Worm (Caenorhabditis elegans): ENCODE data around the gene C06E4.3.

C06E4.3 gene

DNA sequence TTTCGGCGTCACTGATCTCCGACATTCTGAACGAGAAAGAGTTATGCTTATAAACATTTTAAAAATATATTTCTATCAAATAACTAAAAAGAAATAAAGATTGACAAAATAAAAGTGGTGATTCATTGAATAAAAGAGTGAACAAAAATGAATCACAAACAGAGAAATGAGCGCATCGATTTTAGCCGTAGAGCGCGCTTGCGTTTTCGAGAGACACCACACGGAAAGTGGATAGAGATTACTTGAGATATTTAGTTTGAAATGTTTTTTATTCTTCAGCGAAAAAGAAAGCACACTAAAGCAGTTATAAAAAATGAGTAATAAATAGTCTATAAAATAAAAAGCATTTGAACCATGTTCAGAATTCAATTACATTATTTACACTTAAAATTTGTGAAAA is 30.5 kb upstream of the C06E4.3 start, which contains the start of gene cap-1:
Gene cap-1 (minus strand): TSS at position 26 of the 400 bp plus-strand sequence.
- TF ChIP-seq scrt-1 (GFP tag; IDR thresholded peaks at IDR 0.05) (no peak), F13C5.2 (tag; optimal IDR thresholded peaks at IDR 0.05) (peak; percentile 36), ceh-36 (tag; optimal IDR thresholded peaks at IDR 0.05) (no peak), tbx-37 (GFP tag; conservative IDR thresholded peaks at IDR 0.05) (peak; percentile 44; the same call in 1 of the 2 replicates)

ce11 chrIV:7230935-7231334 is 29.7 kb upstream of the C06E4.3 start, which contains the start of gene D2024.4:
D2024.4 (plus strand) TSS chrIV:7231235.
- no peak for TF ChIP-seq ama-1 (optimal IDR thresholded peaks at IDR 0.05)
- TF ChIP-seq tbx-37 (GFP tag; conservative IDR thresholded peaks at IDR 0.05), result no peak
- TF ChIP-seq hnd-1 (tag; optimal IDR thresholded peaks at IDR 0.05), result no peak
- TF ChIP-seq scrt-1 (GFP tag; IDR thresholded peaks at IDR 0.05), result no peak
- TF ChIP-seq aly-1 (tag; optimal IDR thresholded peaks at IDR 0.05), result no peak
- no peak for TF ChIP-seq sea-1 (GFP tag; conservative IDR thresholded peaks at IDR 0.05)
- no peak for TF ChIP-seq hmbx-1 (tag; optimal IDR thresholded peaks at IDR 0.05)
- no peak for TF ChIP-seq pes-1 (GFP tag; IDR thresholded peaks at IDR 0.05)
- no peak for TF ChIP-seq ceh-13 (GFP tag; optimal IDR thresholded peaks at IDR 0.05)
- TF ChIP-seq B0310.2 (tag; optimal IDR thresholded peaks at IDR 0.05), result no peak
- no peak for TF ChIP-seq F13C5.2 (tag; optimal IDR thresholded peaks at IDR 0.05)
- no peak for TF ChIP-seq ets-7 (tag; optimal IDR thresholded peaks at IDR 0.05)

DNA sequence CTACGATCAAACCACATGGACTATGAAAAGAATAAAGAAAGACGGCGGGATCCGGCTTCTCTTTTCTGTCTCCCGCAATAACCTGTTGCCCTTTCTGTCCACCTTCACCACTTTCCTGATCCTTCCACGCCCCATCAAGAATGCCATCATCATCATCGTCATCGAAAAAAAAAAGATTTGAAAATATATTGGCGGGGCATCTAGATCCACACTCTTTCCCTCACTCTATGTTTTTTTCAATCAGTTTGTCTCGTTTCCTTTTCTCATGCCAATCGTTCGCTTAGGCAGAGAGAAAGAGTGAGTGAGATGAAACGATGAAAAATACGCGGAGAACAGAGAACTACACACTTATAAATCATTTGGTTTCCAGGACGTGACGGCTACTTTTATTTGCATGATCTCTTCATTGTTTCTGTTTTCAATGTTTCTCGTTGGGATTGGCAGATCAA is 27.1 kb upstream of the C06E4.3 start:
- TF ChIP-seq hmbx-1 (tag; optimal IDR thresholded peaks at IDR 0.05) (no peak), hmg-4 (GFP tag; optimal IDR thresholded peaks at IDR 0.05) (no peak), aly-1 (tag; optimal IDR thresholded peaks at IDR 0.05) (no peak), ceh-13 (GFP tag; optimal IDR thresholded peaks at IDR 0.05) (no peak), pes-1 (GFP tag; IDR thresholded peaks at IDR 0.05) (no peak), B0310.2 (tag; optimal IDR thresholded peaks at IDR 0.05) (no peak), hnd-1 (tag; optimal IDR thresholded peaks at IDR 0.05) (no peak), ama-1 (optimal IDR thresholded peaks at IDR 0.05) (no peak)

ce11 chrIV:7234623-7235022 is 26.1 kb upstream of the C06E4.3 start:
- TF ChIP-seq ama-1 (optimal IDR thresholded peaks at IDR 0.05) (no peak), F13C5.2 (tag; optimal IDR thresholded peaks at IDR 0.05) (no peak), tbx-37 (GFP tag; conservative IDR thresholded peaks at IDR 0.05) (no peak), ceh-13 (GFP tag; optimal IDR thresholded peaks at IDR 0.05) (no peak), ets-7 (tag; optimal IDR thresholded peaks at IDR 0.05) (no peak), tra-4 (tag; optimal IDR thresholded peaks at IDR 0.05) (no peak), flt-1 (GFP tag; IDR thresholded peaks at IDR 0.05) (no peak), hnd-1 (tag; optimal IDR thresholded peaks at IDR 0.05) (no peak), tbx-11 (GFP tag; IDR thresholded peaks at IDR 0.05) (no peak), hmbx-1 (tag; optimal IDR thresholded peaks at IDR 0.05) (no peak)

DNA sequence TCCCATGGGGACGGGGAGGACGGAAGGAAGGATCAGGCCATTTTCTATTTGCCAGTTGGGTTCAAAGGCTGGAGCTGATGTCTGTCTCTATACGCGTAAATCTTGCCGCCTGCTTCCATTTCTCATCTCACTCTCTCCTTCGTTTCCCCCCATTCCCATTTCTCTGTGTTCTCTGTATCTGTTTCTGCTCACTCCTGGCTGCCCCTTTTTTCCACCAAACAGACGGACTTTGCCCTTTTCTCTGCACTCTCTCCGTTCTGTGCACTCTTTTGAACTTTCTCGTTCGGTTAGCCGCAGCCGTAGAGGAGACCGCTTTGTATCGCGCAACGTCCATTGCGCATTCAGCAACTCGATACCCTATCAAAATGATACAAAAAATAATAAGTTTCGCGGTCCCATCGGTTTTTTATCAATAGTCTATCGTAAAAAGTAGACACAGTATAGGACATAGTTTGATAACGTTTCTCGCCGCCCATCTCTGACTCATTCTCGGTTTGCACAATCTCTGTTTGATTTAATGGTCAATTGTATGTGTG is 25.2 kb upstream of the C06E4.3 start:
- 0 out of 2 replicates have a peak, but pooled peaks have one; percentile 7 for TF ChIP-seq sea-1 (GFP tag; conservative IDR thresholded peaks at IDR 0.05)
- TF ChIP-seq ets-7 (tag; optimal IDR thresholded peaks at IDR 0.05), result no peak
- TF ChIP-seq pes-1 (GFP tag; IDR thresholded peaks at IDR 0.05), result no peak
- TF ChIP-seq tbx-11 (GFP tag; IDR thresholded peaks at IDR 0.05), result peak; percentile 45; the same call in 1 of the 2 replicates
- no peak for TF ChIP-seq aly-1 (tag; optimal IDR thresholded peaks at IDR 0.05)
- TF ChIP-seq hmbx-1 (tag; optimal IDR thresholded peaks at IDR 0.05), result no peak
- TF ChIP-seq ama-1 (optimal IDR thresholded peaks at IDR 0.05), result no peak
- no peak for TF ChIP-seq hnd-1 (tag; optimal IDR thresholded peaks at IDR 0.05)
- TF ChIP-seq ceh-36 (tag; optimal IDR thresholded peaks at IDR 0.05), result no peak
- TF ChIP-seq tbx-37 (GFP tag; conservative IDR thresholded peaks at IDR 0.05), result no peak
- no peak for TF ChIP-seq scrt-1 (GFP tag; IDR thresholded peaks at IDR 0.05)
- no peak for TF ChIP-seq flt-1 (GFP tag; IDR thresholded peaks at IDR 0.05)
- TF ChIP-seq hmg-4 (GFP tag; optimal IDR thresholded peaks at IDR 0.05), result peak; percentile 73
- peak; percentile 74 for TF ChIP-seq F13C5.2 (tag; optimal IDR thresholded peaks at IDR 0.05)
- TF ChIP-seq B0310.2 (tag; optimal IDR thresholded peaks at IDR 0.05), result no peak

ce11 chrIV:7236248-7236772 is 24.4 kb upstream of the C06E4.3 start:
- TF ChIP-seq hmg-4 (GFP tag; optimal IDR thresholded peaks at IDR 0.05) (no peak), F13C5.2 (tag; optimal IDR thresholded peaks at IDR 0.05) (no peak), ets-7 (tag; optimal IDR thresholded peaks at IDR 0.05) (no peak), ceh-36 (tag; optimal IDR thresholded peaks at IDR 0.05) (no peak), flt-1 (GFP tag; IDR thresholded peaks at IDR 0.05) (no peak), tbx-11 (GFP tag; IDR thresholded peaks at IDR 0.05) (no peak), sea-1 (GFP tag; conservative IDR thresholded peaks at IDR 0.05) (no peak), scrt-1 (GFP tag; IDR thresholded peaks at IDR 0.05) (no peak), tbx-37 (GFP tag; conservative IDR thresholded peaks at IDR 0.05) (no peak), hmbx-1 (tag; optimal IDR thresholded peaks at IDR 0.05) (no peak), hnd-1 (tag; optimal IDR thresholded peaks at IDR 0.05) (no peak)

- no peak for TF ChIP-seq pes-1 (GFP tag; IDR thresholded peaks at IDR 0.05)
- no peak for TF ChIP-seq hmbx-1 (tag; optimal IDR thresholded peaks at IDR 0.05)
- TF ChIP-seq ama-1 (optimal IDR thresholded peaks at IDR 0.05), result no peak
- TF ChIP-seq scrt-1 (GFP tag; IDR thresholded peaks at IDR 0.05), result no peak
- TF ChIP-seq flt-1 (GFP tag; IDR thresholded peaks at IDR 0.05), result no peak
- no peak for TF ChIP-seq hmg-4 (GFP tag; optimal IDR thresholded peaks at IDR 0.05)
- no peak for TF ChIP-seq ets-7 (tag; optimal IDR thresholded peaks at IDR 0.05)
- no peak for TF ChIP-seq ceh-36 (tag; optimal IDR thresholded peaks at IDR 0.05)
- TF ChIP-seq tra-4 (tag; optimal IDR thresholded peaks at IDR 0.05), result no peak
- TF ChIP-seq tbx-37 (GFP tag; conservative IDR thresholded peaks at IDR 0.05), result no peak
Observed at ce11 chrIV:7237668-7238214, 22.9 kb upstream of the C06E4.3 start, which contains the start of gene elo-3. elo-3 (plus strand) TSS chrIV:7237718.

All from whole organism, early embryonic.